Worm (Caenorhabditis elegans) whole organism, mixed stage, embryonic: ENCODE measurements around the gene F26A1.9.

Experiments used
- ceh-83 ChIP-seq: fragments of 200-800 bp; sonication (Bioruptor generic); optimal IDR thresholded peaks from 2 replicates; lab custom pipeline; 2018; ENCODE audit warnings: mild to moderate bottlenecking, missing genetic modification characterization, missing compliant biosample characterization
- ces-1 ChIP-seq: fragments of 150-350 bp; optimal IDR thresholded peaks from 2 replicates; lab custom pipeline; 2014; ENCODE audit warnings: missing biosample characterization, missing genetic modification reagents, missing genetic modification characterization
- mab-5 ChIP-seq: fragments of 150-350 bp; optimal IDR thresholded peaks from 2 replicates; lab custom pipeline; 2014; ENCODE audit warnings: missing biosample characterization, missing genetic modification characterization
- snpc-4 ChIP-seq: fragments of 150-350 bp; optimal IDR thresholded peaks from 2 replicates; lab custom pipeline; 2014; ENCODE audit warnings: missing biosample characterization, missing genetic modification characterization
- sptf-1 ChIP-seq: sonication (generic microtip); optimal IDR thresholded peaks from 2 replicates; lab custom pipeline; 2017; ENCODE audit warnings: mild to moderate bottlenecking, missing genetic modification characterization, moderate library complexity, missing compliant biosample characterization
- unc-39 ChIP-seq: fragments of 150-350 bp; optimal IDR thresholded peaks from 2 replicates; lab custom pipeline; 2014; ENCODE audit warnings: missing biosample characterization, missing genetic modification characterization
- unc-62 ChIP-seq: fragments of 150-350 bp; optimal IDR thresholded peaks from 2 replicates; lab custom pipeline; 2014; ENCODE audit warnings: missing biosample characterization, missing genetic modification reagents, missing genetic modification characterization

DNA sequence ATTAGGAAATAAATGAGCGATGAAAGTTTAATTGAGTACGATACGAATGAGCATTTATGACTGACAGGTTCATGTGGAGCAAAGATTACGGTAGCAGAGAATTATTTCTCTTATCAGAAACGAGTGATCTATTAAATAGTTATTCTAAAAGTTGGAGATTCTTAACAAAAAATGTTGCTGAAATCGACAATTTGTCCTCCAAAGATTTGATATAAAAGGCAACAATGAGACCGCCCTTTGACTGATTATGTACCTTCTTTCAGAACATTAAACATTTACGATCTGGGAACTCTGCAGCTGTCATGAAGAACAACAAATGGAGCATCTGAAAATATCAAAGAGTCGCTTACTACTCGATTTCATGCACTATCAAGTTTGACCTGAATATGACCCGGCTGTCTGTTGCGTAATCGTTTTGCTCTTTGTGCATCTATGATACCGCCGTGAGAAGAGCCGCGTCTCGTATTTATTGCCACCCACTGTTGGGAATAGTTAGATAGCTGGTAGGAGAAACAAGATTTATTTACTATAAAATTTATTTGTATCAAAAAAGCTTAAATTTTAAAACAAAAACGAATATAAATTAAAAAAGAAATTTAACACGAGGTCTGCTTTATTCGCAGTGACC, 19.7 kb downstream of the F26A1.9 start, which contains the start of gene pal-1:
- TF ChIP-seq unc-62 (GFP tag; lab: Kevin White, UChicago) (no peak), snpc-4 (tag; lab: Kevin White, UChicago) (no peak), sptf-1 (tag; lab: Kevin White, UChicago) (no peak), unc-39 (tag; lab: Kevin White, UChicago) (no peak), ces-1 (no peak), mab-5 (no peak), ceh-83 (GFP tag; lab: Kevin White, UChicago) (no peak)
